Worm (Caenorhabditis elegans) whole organism, L3 larva: ENCODE measurements around the gene eco-1.

Experiments
- R02D3.7 ChIP-seq: fragments of 150-350 bp; optimal IDR thresholded peaks from 2 replicates; lab custom pipeline; 2014; ENCODE audit warnings: missing biosample characterization, missing genetic modification characterization
- ZK546.5 ChIP-seq: sonication (generic microtip); optimal IDR thresholded peaks from 2 replicates; lab custom pipeline; 2017; ENCODE audit warnings: missing biosample characterization, missing genetic modification characterization
- aly-2 ChIP-seq: fragments of 150-350 bp; optimal IDR thresholded peaks from 2 replicates; lab custom pipeline; 2014; ENCODE audit warnings: missing biosample characterization, missing genetic modification characterization
- ama-1 ChIP-seq: fragments of 150-350 bp; optimal IDR thresholded peaks from 2 replicates; lab custom pipeline; 2018
- ceh-16 ChIP-seq: sonication (generic microtip); optimal IDR thresholded peaks from 2 replicates; lab custom pipeline; 2017; ENCODE audit warnings: missing biosample characterization, missing genetic modification characterization
- ceh-28 ChIP-seq: fragments of 150-350 bp; optimal IDR thresholded peaks from 2 replicates; lab custom pipeline; 2014; ENCODE audit warnings: missing biosample characterization, missing genetic modification reagents, missing genetic modification characterization
- ceh-82 ChIP-seq: fragments of 150-350 bp; optimal IDR thresholded peaks from 2 replicates; lab custom pipeline; 2014; ENCODE audit warnings: missing biosample characterization, missing genetic modification characterization
- ceh-9 ChIP-seq: sonication (generic microtip); optimal IDR thresholded peaks from 2 replicates; lab custom pipeline; 2018; ENCODE audit warnings: missing biosample characterization, missing genetic modification characterization
- daf-12 ChIP-seq: fragments of 150-350 bp; optimal IDR thresholded peaks from 2 replicates; lab custom pipeline; 2014; ENCODE audit warnings: missing biosample characterization, missing genetic modification reagents, missing genetic modification characterization
- egl-27 ChIP-seq: sonication (generic microtip); optimal IDR thresholded peaks from 4 replicates; lab custom pipeline; 2017; ENCODE audit warnings: missing biosample characterization, missing genetic modification reagents, missing genetic modification characterization
- egl-5 ChIP-seq: fragments of 150-350 bp; optimal IDR thresholded peaks from 2 replicates; lab custom pipeline; 2017; ENCODE audit warnings: missing biosample characterization, missing genetic modification reagents, missing genetic modification characterization, inconsistent platforms
- elt-1 ChIP-seq: fragments of 150-350 bp; optimal IDR thresholded peaks from 2 replicates; lab custom pipeline; 2014; ENCODE audit warnings: missing biosample characterization, missing genetic modification characterization
- elt-2 ChIP-seq: sonication (generic microtip); optimal IDR thresholded peaks from 2 replicates; lab custom pipeline; 2016; ENCODE audit warnings: missing genetic modification reagents, mild to moderate bottlenecking, missing genetic modification characterization, missing compliant biosample characterization
- elt-3 ChIP-seq, 3 experiments: fragments of 150-350 bp in 1 of 3; sonication (generic microtip) in 2 of 3; optimal IDR thresholded peaks; 2 replicates in 2 of 3; 4 replicates in 1 of 3; lab custom pipeline; 2014 to 2017; ENCODE audit warnings: missing biosample characterization in 3 of 3, missing genetic modification characterization in 3 of 3
- eor-1 ChIP-seq, 2 experiments: fragments of 150-350 bp; optimal IDR thresholded peaks; 2 replicates each; lab custom pipeline; 2014 to 2018; ENCODE audit warnings: missing biosample characterization in 2 of 2, missing genetic modification characterization in 2 of 2
- fkh-2 ChIP-seq: fragments of 150-350 bp; optimal IDR thresholded peaks from 2 replicates; lab custom pipeline; 2014; ENCODE audit warnings: missing biosample characterization, missing genetic modification reagents, missing genetic modification characterization
- fos-1 ChIP-seq: fragments of 150-350 bp; optimal IDR thresholded peaks from 2 replicates; lab custom pipeline; 2014; ENCODE audit warnings: missing biosample characterization, missing genetic modification characterization
- hmg-11 ChIP-seq: sonication (generic microtip); optimal IDR thresholded peaks from 2 replicates; lab custom pipeline; 2016; ENCODE audit warnings: missing genetic modification characterization, missing compliant biosample characterization
- jun-1 ChIP-seq: fragments of 150-350 bp; optimal IDR thresholded peaks from 2 replicates; lab custom pipeline; 2014; ENCODE audit warnings: missing biosample characterization, missing genetic modification reagents, missing genetic modification characterization
- lin-15B ChIP-seq: fragments of 150-350 bp; optimal IDR thresholded peaks from 2 replicates; lab custom pipeline; 2014; ENCODE audit warnings: missing biosample characterization, missing genetic modification characterization
- lin-39 ChIP-seq: fragments of 150-350 bp; optimal IDR thresholded peaks from 2 replicates; lab custom pipeline; 2018; ENCODE audit warnings: missing biosample characterization, missing genetic modification reagents, missing genetic modification characterization
- lsy-12 ChIP-seq: sonication (generic microtip); optimal IDR thresholded peaks from 2 replicates; lab custom pipeline; 2016; ENCODE audit warnings: mild to moderate bottlenecking, missing genetic modification characterization, missing compliant biosample characterization
- mml-1 ChIP-seq: fragments of 150-350 bp; sonication (generic microtip); optimal IDR thresholded peaks from 3 replicates; lab custom pipeline; 2014; ENCODE audit warnings: missing biosample characterization, missing genetic modification characterization
- nfya-1 ChIP-seq: sonication (generic microtip); optimal IDR thresholded peaks from 2 replicates; lab custom pipeline; 2017; ENCODE audit warnings: missing genetic modification characterization, mild to moderate bottlenecking, missing compliant biosample characterization, antibody characterized with exemption, moderate library complexity; ENCODE audit not compliant: insufficient read depth
- nhr-23 ChIP-seq: fragments of 150-350 bp; optimal IDR thresholded peaks from 2 replicates; lab custom pipeline; 2014; ENCODE audit warnings: missing biosample characterization, missing genetic modification reagents, missing genetic modification characterization
- nhr-237 ChIP-seq: fragments of 150-350 bp; optimal IDR thresholded peaks from 2 replicates; lab custom pipeline; 2014; ENCODE audit warnings: missing biosample characterization, missing genetic modification characterization
- nhr-25 ChIP-seq: sonication (generic microtip); optimal IDR thresholded peaks from 2 replicates; lab custom pipeline; 2017; ENCODE audit warnings: missing biosample characterization, missing genetic modification characterization
- nhr-28 ChIP-seq: fragments of 150-350 bp; optimal IDR thresholded peaks from 2 replicates; lab custom pipeline; 2014; ENCODE audit warnings: missing biosample characterization, missing genetic modification characterization
- nhr-43 ChIP-seq: sonication (generic microtip); optimal IDR thresholded peaks from 2 replicates; lab custom pipeline; 2016; ENCODE audit warnings: mild to moderate bottlenecking, missing genetic modification characterization, missing compliant biosample characterization; ENCODE audit not compliant: poor library complexity, severe bottlenecking
- nhr-67 ChIP-seq: fragments of 150-350 bp; optimal IDR thresholded peaks from 2 replicates; lab custom pipeline; 2014; ENCODE audit warnings: missing biosample characterization, missing genetic modification characterization
- nhr-76 ChIP-seq: fragments of 150-350 bp; sonication (generic microtip); optimal IDR thresholded peaks from 5 replicates; lab custom pipeline; 2014; ENCODE audit warnings: missing biosample characterization, missing genetic modification characterization
- nhr-77 ChIP-seq: fragments of 150-350 bp; optimal IDR thresholded peaks from 2 replicates; lab custom pipeline; 2014; ENCODE audit warnings: missing biosample characterization, missing genetic modification characterization
- pha-4 ChIP-seq: fragments of 150-350 bp; optimal IDR thresholded peaks from 2 replicates; lab custom pipeline; 2014; ENCODE audit warnings: missing biosample characterization, missing genetic modification reagents, missing genetic modification characterization
- pqm-1 ChIP-seq: fragments of 150-350 bp; optimal IDR thresholded peaks from 2 replicates; lab custom pipeline; 2017; ENCODE audit warnings: missing biosample characterization, missing genetic modification characterization, inconsistent platforms
- sea-2 ChIP-seq: fragments of 150-350 bp; sonication (generic microtip); optimal IDR thresholded peaks from 4 replicates; lab custom pipeline; 2014; ENCODE audit warnings: missing biosample characterization, missing genetic modification reagents, missing genetic modification characterization
- skn-1 ChIP-seq: fragments of 150-350 bp; optimal IDR thresholded peaks from 2 replicates; lab custom pipeline; 2014; ENCODE audit warnings: missing biosample characterization, missing genetic modification characterization
- zag-1 ChIP-seq: fragments of 150-350 bp; optimal IDR thresholded peaks from 2 replicates; lab custom pipeline; 2014; ENCODE audit warnings: missing biosample characterization, missing genetic modification characterization
- ztf-11 ChIP-seq: fragments of 150-350 bp; optimal IDR thresholded peaks from 2 replicates; lab custom pipeline; 2014; ENCODE audit warnings: missing biosample characterization, missing genetic modification characterization

eco-1 gene

ce11 chrIII:7375434-7375833 lies 16.5 kb upstream of the eco-1 start:
- TF ChIP-seq fkh-2 (tag; lab: Kevin White, UChicago): no peak
- no peak for TF ChIP-seq pqm-1 (tag; lab: Kevin White, UChicago)
- TF ChIP-seq ceh-82 (tag; lab: Kevin White, UChicago): no peak
- no peak for TF ChIP-seq fos-1
- no peak for TF ChIP-seq daf-12
- TF ChIP-seq nhr-25 (tag; lab: Kevin White, UChicago): peak; percentile 14
- TF ChIP-seq nhr-237 (tag; lab: Kevin White, UChicago): no peak
- TF ChIP-seq lin-15B (tag; lab: Kevin White, UChicago): no peak
- TF ChIP-seq ceh-16 (tag; lab: Kevin White, UChicago): no peak
- TF ChIP-seq mml-1 (tag; lab: Kevin White, UChicago): peak; percentile 11
- no peak for TF ChIP-seq elt-1 (tag; lab: Kevin White, UChicago)
- TF ChIP-seq zag-1: no peak
- no peak for TF ChIP-seq nhr-76 (tag; lab: Kevin White, UChicago)
- no peak for TF ChIP-seq ZK546.5
- TF ChIP-seq ceh-28 (tag; lab: Kevin White, UChicago): peak; percentile 65
- TF ChIP-seq nhr-67: no peak
- TF ChIP-seq elt-3 (tag; optimal IDR thresholded peaks at IDR 0.05; lab: Kevin White, UChicago): peak in 2 of 3 experiments; percentile 44 to 91
- TF ChIP-seq egl-5 (tag; lab: Kevin White, UChicago): no peak
- TF ChIP-seq nfya-1 (tag; lab: Kevin White, UChicago): no peak
- no peak for TF ChIP-seq nhr-28 (tag; lab: Kevin White, UChicago)
- TF ChIP-seq ztf-11 (tag; lab: Kevin White, UChicago): no peak
- TF ChIP-seq egl-27: no peak
- no peak for TF ChIP-seq ceh-9
- TF ChIP-seq lsy-12 (tag; lab: Kevin White, UChicago): no peak
- TF ChIP-seq ama-1: peak; percentile 83
- no peak for TF ChIP-seq aly-2 (tag; lab: Kevin White, UChicago)
- peak; percentile 62 for TF ChIP-seq nhr-23 (tag; lab: Kevin White, UChicago)
- TF ChIP-seq R02D3.7 (tag; lab: Kevin White, UChicago): peak; percentile 14
- TF ChIP-seq lin-39: no peak
- peak; percentile 86 for TF ChIP-seq elt-2 (tag; lab: Kevin White, UChicago)

- no peak for TF ChIP-seq zag-1
- TF ChIP-seq skn-1: no peak
- TF ChIP-seq lsy-12 (tag; lab: Kevin White, UChicago): peak; percentile 24
- TF ChIP-seq daf-12: no peak
- TF ChIP-seq nhr-237 (tag; lab: Kevin White, UChicago): no peak
- peak; percentile 17 for TF ChIP-seq nfya-1 (tag; lab: Kevin White, UChicago)
- TF ChIP-seq ama-1: peak; percentile 66
- TF ChIP-seq sea-2 (GFP tag; lab: Kevin White, UChicago): no peak
- TF ChIP-seq hmg-11 (tag; lab: Kevin White, UChicago): no peak
- no peak for TF ChIP-seq ceh-16 (tag; lab: Kevin White, UChicago)
- no peak for TF ChIP-seq R02D3.7 (tag; lab: Kevin White, UChicago)
- no peak for TF ChIP-seq nhr-76 (tag; lab: Kevin White, UChicago)
Measured at ce11 chrIII:7374681-7375271, 15.9 kb upstream of the eco-1 start, which contains the start of gene mml-1. Gene mml-1 (minus strand): TSS chrIII:7374731.

- TF ChIP-seq elt-3 (tag; optimal IDR thresholded peaks at IDR 0.05; lab: Kevin White, UChicago) (no peak), nhr-43 (tag; lab: Kevin White, UChicago) (peak; percentile 38), ama-1 (peak; percentile 93)
Measured at ce11 chrIII:7373802-7374435, 15.0 kb upstream of the eco-1 start.

- TF ChIP-seq pha-4 (tag; lab: Kevin White, UChicago) (no peak), egl-5 (tag; lab: Kevin White, UChicago) (no peak), elt-2 (tag; lab: Kevin White, UChicago) (no peak), nhr-67 (no peak), jun-1 (tag; lab: Kevin White, UChicago) (no peak), ceh-82 (tag; lab: Kevin White, UChicago) (no peak), elt-3 (tag; optimal IDR thresholded peaks at IDR 0.05; lab: Kevin White, UChicago) (no peak), nhr-43 (tag; lab: Kevin White, UChicago) (no peak), daf-12 (no peak), sea-2 (GFP tag; lab: Kevin White, UChicago) (no peak), R02D3.7 (tag; lab: Kevin White, UChicago) (no peak), lsy-12 (tag; lab: Kevin White, UChicago) (no peak), elt-1 (tag; lab: Kevin White, UChicago) (no peak), egl-27 (no peak), nhr-28 (tag; lab: Kevin White, UChicago) (no peak), nhr-23 (tag; lab: Kevin White, UChicago) (no peak), nhr-77 (no peak), eor-1 (tag; optimal IDR thresholded peaks at IDR 0.05; lab: Kevin White, UChicago) (no peak), zag-1 (no peak), ZK546.5 (no peak)
Measured at ce11 chrIII:7370569-7370968, 11.7 kb upstream of the eco-1 start.
